Worm (Caenorhabditis elegans): ENCODE data around the gene ins-20.

DNA sequence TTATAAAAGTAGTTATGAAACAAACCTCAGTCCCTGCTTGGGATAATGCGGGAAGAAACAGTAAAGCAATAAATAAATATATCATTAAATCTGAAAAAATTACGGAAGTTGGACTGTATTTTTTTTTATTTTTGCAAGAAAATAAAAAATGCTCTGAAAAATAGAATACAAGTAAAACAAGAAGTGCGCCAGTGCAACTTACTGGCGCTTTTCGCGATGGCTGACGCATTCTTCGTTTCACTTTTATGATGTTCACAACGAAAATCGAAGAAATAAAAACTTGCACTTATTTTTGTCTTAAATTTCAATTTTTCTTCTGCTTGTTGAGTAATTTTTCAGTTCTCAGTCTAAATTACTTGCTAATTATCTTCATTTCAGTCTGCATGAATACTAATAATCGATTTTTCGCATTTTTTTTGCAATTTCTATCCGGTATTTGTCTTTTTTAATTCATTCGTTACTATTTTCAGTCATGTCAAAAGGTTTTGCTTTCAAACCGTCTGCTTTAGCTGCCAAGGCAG, 37.1 kb downstream of the ins-20 start, which contains the start of the genes R12C12.6 and ran-5:
- TF ChIP-seq F39B2.1 (GFP tag; IDR thresholded peaks at IDR 0.05), result no peak
- no peak for TF ChIP-seq F10E7.11 (tag; optimal IDR thresholded peaks at IDR 0.05)
- peak; percentile 41 for TF ChIP-seq snpc-4 (GFP tag; optimal IDR thresholded peaks at IDR 0.05)
- TF ChIP-seq snpc-4 (tag; optimal IDR thresholded peaks at IDR 0.05), result peak in 2 of 4 experiments; percentile 74 to 78
- TF ChIP-seq F52B5.7 (tag; optimal IDR thresholded peaks at IDR 0.05), result no peak
- no peak for TF ChIP-seq ztf-25 (GFP tag; IDR thresholded peaks at IDR 0.05)
- peak; percentile 11 for TF ChIP-seq snpc-1.3 (tag; optimal IDR thresholded peaks at IDR 0.05; ENCODE audit: insufficient read depth)
- no peak for TF ChIP-seq zfh-2 (GFP tag; conservative IDR thresholded peaks at IDR 0.05)
- no peak for TF ChIP-seq F57C9.4 (tag; optimal IDR thresholded peaks at IDR 0.05)
- no peak for TF ChIP-seq nhr-179 (tag; optimal IDR thresholded peaks at IDR 0.05)
- peak; percentile 68 for TF ChIP-seq ZK185.1 (tag; optimal IDR thresholded peaks at IDR 0.05; ENCODE audit: poor library complexity, severe bottlenecking)
- peak; percentile 11 for TF ChIP-seq unc-130 (GFP tag; optimal IDR thresholded peaks at IDR 0.05)
- no peak for TF ChIP-seq madf-3 (GFP tag; IDR thresholded peaks at IDR 0.05)
- no peak for TF ChIP-seq F55B11.4 (tag; optimal IDR thresholded peaks at IDR 0.05; ENCODE audit: borderline replicate concordance, insufficient read depth)
- peak; percentile 52; the same call in 1 of the 2 replicates for TF ChIP-seq D2030.7 (GFP tag; IDR thresholded peaks at IDR 0.05)

Measured in whole organism, young adult.